Fruit fly (Drosophila melanogaster): Measurements from ENCODE around the gene Ccdc56.

dm6 chr3L:11695827-11696226, 13.0 kb upstream of the Ccdc56 start:
- TF ChIP-seq mirr (GFP tag; optimal IDR thresholded peaks at IDR 0.05) = no peak
- TF ChIP-seq psq (GFP tag; optimal IDR thresholded peaks at IDR 0.05) = no peak
- TF ChIP-seq wor (GFP tag; IDR thresholded peaks at IDR 0.05) = no peak

All from whole organism, embryonic.